Fruit fly (Drosophila melanogaster) whole organism, prepupa: ENCODE measurements around the gene CenB1A.

Source experiments
- Blimp-1 ChIP-seq: fragments of 200-800 bp; sonication (Bioruptor generic); optimal IDR thresholded peaks from 3 replicates; lab custom pipeline; 2017; ENCODE audit warnings: missing biosample characterization, missing genetic modification characterization, mild to moderate bottlenecking, moderate library complexity, missing genetic modification reagents
- CG11294 ChIP-seq: fragments of 200-800 bp; sonication (Bioruptor generic); IDR thresholded peaks from 2 replicates; pipeline ENCODE4 v1.3.6; 2022; ENCODE audit warnings: missing biosample characterization, missing genetic modification characterization
- CG11762 ChIP-seq: fragments of 200-800 bp; sonication (Bioruptor generic); optimal IDR thresholded peaks from 3 replicates; lab custom pipeline; 2016; ENCODE audit warnings: missing biosample characterization, missing genetic modification characterization; ENCODE audit not compliant: insufficient read depth
- CG11902 ChIP-seq: fragments of 200-800 bp; sonication (Bioruptor generic); optimal IDR thresholded peaks from 3 replicates; lab custom pipeline; 2016; ENCODE audit warnings: missing biosample characterization, missing genetic modification characterization
- CG1621 ChIP-seq: fragments of 200-800 bp; sonication (Bioruptor generic); optimal IDR thresholded peaks from 3 replicates; lab custom pipeline; 2018; ENCODE audit warnings: missing biosample characterization, mild to moderate bottlenecking, missing genetic modification characterization
- CG3032 ChIP-seq: fragments of 200-800 bp; optimal IDR thresholded peaks from 2 replicates; lab custom pipeline; 2019; ENCODE audit warnings: missing biosample characterization, mild to moderate bottlenecking, missing genetic modification characterization, moderate library complexity
- CG31627 ChIP-seq: fragments of 200-800 bp; sonication (Bioruptor generic); optimal IDR thresholded peaks from 3 replicates; lab custom pipeline; 2016; ENCODE audit warnings: missing biosample characterization, missing genetic modification characterization
- CG32006 ChIP-seq: fragments of 200-800 bp; sonication (Bioruptor generic); optimal IDR thresholded peaks from 3 replicates; lab custom pipeline; 2017; ENCODE audit warnings: missing biosample characterization, mild to moderate bottlenecking, missing genetic modification characterization
- CG34406 ChIP-seq: fragments of 200-800 bp; sonication (Bioruptor generic); optimal IDR thresholded peaks from 3 replicates; lab custom pipeline; 2016; ENCODE audit warnings: missing biosample characterization, missing genetic modification characterization
- CG3919 ChIP-seq: fragments of 200-800 bp; sonication (Bioruptor generic); optimal IDR thresholded peaks from 3 replicates; lab custom pipeline; 2016; ENCODE audit warnings: missing biosample characterization, missing genetic modification characterization
- CG4318 ChIP-seq: fragments of 200-800 bp; sonication (Bioruptor generic); optimal IDR thresholded peaks from 3 replicates; lab custom pipeline; 2017; ENCODE audit warnings: missing biosample characterization, mild to moderate bottlenecking, missing genetic modification characterization
- CG6276 ChIP-seq: fragments of 200-800 bp; sonication (Bioruptor generic); optimal IDR thresholded peaks from 2 replicates; lab custom pipeline; 2017; ENCODE audit warnings: missing biosample characterization, mild to moderate bottlenecking, missing genetic modification characterization
- CG6808 ChIP-seq: fragments of 200-800 bp; sonication (Bioruptor generic); optimal IDR thresholded peaks from 3 replicates; lab custom pipeline; 2017; ENCODE audit warnings: missing biosample characterization, missing genetic modification characterization, mild to moderate bottlenecking, moderate library complexity, missing genetic modification reagents
- CG6854 ChIP-seq: fragments of 200-800 bp; sonication (Bioruptor generic); optimal IDR thresholded peaks from 2 replicates; lab custom pipeline; 2017; ENCODE audit warnings: missing biosample characterization, mild to moderate bottlenecking, missing genetic modification characterization
- CG7368 ChIP-seq: fragments of 200-800 bp; sonication (Bioruptor generic); optimal IDR thresholded peaks from 3 replicates; lab custom pipeline; 2016; ENCODE audit warnings: missing biosample characterization, missing genetic modification characterization
- CG8632 ChIP-seq: fragments of 200-800 bp; sonication (Bioruptor generic); optimal IDR thresholded peaks from 3 replicates; lab custom pipeline; 2016; ENCODE audit warnings: missing biosample characterization, missing genetic modification characterization
- Eip75B ChIP-seq: fragments of 200-800 bp; sonication (Bioruptor generic); optimal IDR thresholded peaks from 3 replicates; lab custom pipeline; 2016; ENCODE audit warnings: missing biosample characterization, missing genetic modification characterization
- Eip78C ChIP-seq: fragments of 200-800 bp; sonication (Bioruptor generic); peaks from one replicate; lab custom pipeline; 2016; ENCODE audit warnings: missing biosample characterization, missing genetic modification characterization
- Eip93F ChIP-seq: fragments of 200-800 bp; sonication (Bioruptor generic); optimal IDR thresholded peaks from 2 replicates; lab custom pipeline; 2016; ENCODE audit warnings: missing biosample characterization, mild to moderate bottlenecking, missing genetic modification characterization
- Ets21C ChIP-seq: fragments of 200-800 bp; sonication (Bioruptor generic); optimal IDR thresholded peaks from 3 replicates; lab custom pipeline; 2016; ENCODE audit warnings: missing biosample characterization, missing genetic modification characterization
- Hr38 ChIP-seq: sonication (Bioruptor generic); optimal IDR thresholded peaks from 2 replicates; lab custom pipeline; 2016; ENCODE audit warnings: missing biosample characterization, missing genetic modification characterization
- Hr39 ChIP-seq: fragments of 200-800 bp; sonication (Bioruptor generic); optimal IDR thresholded peaks from 2 replicates; lab custom pipeline; 2016; ENCODE audit warnings: missing biosample characterization, missing genetic modification characterization
- Hr4 ChIP-seq: fragments of 200-800 bp; sonication (Bioruptor generic); optimal IDR thresholded peaks from 3 replicates; lab custom pipeline; 2016; ENCODE audit warnings: missing biosample characterization, missing genetic modification characterization
- Met ChIP-seq: fragments of 200-800 bp; sonication (Bioruptor generic); optimal IDR thresholded peaks from 3 replicates; lab custom pipeline; 2016; ENCODE audit warnings: missing biosample characterization, missing genetic modification characterization
- Sox102F ChIP-seq: fragments of 200-800 bp; sonication (Bioruptor generic); optimal IDR thresholded peaks from 2 replicates; lab custom pipeline; 2016; ENCODE audit warnings: missing biosample characterization, mild to moderate bottlenecking, missing genetic modification characterization
- Sox14 ChIP-seq: fragments of 200-800 bp; sonication (Bioruptor generic); optimal IDR thresholded peaks from 3 replicates; lab custom pipeline; 2016; ENCODE audit warnings: missing biosample characterization, missing genetic modification characterization
- Sox15 ChIP-seq: fragments of 200-800 bp; sonication (Bioruptor generic); optimal IDR thresholded peaks from 3 replicates; lab custom pipeline; 2016; ENCODE audit warnings: missing biosample characterization, missing genetic modification characterization
- achi ChIP-seq: fragments of 200-800 bp; sonication (Bioruptor generic); optimal IDR thresholded peaks from 3 replicates; lab custom pipeline; 2016; ENCODE audit warnings: missing biosample characterization, missing genetic modification characterization
- acj6 ChIP-seq: fragments of 200-800 bp; sonication (Bioruptor generic); optimal IDR thresholded peaks from 3 replicates; lab custom pipeline; 2016; ENCODE audit warnings: missing biosample characterization, missing genetic modification characterization
- dac ChIP-seq: fragments of 200-800 bp; sonication (Bioruptor generic); optimal IDR thresholded peaks from 2 replicates; lab custom pipeline; 2017; ENCODE audit warnings: missing biosample characterization, mild to moderate bottlenecking, missing genetic modification characterization
- dsx ChIP-seq: fragments of 200-800 bp; optimal IDR thresholded peaks from 3 replicates; lab custom pipeline; 2019; ENCODE audit warnings: missing biosample characterization, mild to moderate bottlenecking, missing genetic modification characterization, moderate library complexity; ENCODE audit not compliant: poor library complexity, severe bottlenecking
- eg ChIP-seq: fragments of 200-800 bp; sonication (Bioruptor generic); IDR thresholded peaks from 3 replicates; pipeline ENCODE4 v1.3.6; 2022; ENCODE audit warnings: missing biosample characterization, missing genetic modification characterization
- esn ChIP-seq: fragments of 200-800 bp; sonication (Bioruptor generic); optimal IDR thresholded peaks from 2 replicates; lab custom pipeline; 2016; ENCODE audit warnings: missing biosample characterization, mild to moderate bottlenecking, missing genetic modification characterization, moderate library complexity
- fd59A ChIP-seq: fragments of 200-800 bp; sonication (Bioruptor generic); optimal IDR thresholded peaks from 2 replicates; lab custom pipeline; 2017; ENCODE audit warnings: missing biosample characterization, mild to moderate bottlenecking, missing genetic modification characterization, missing genetic modification reagents
- fd85E ChIP-seq: fragments of 200-800 bp; sonication (Bioruptor generic); optimal IDR thresholded peaks from 3 replicates; lab custom pipeline; 2016; ENCODE audit warnings: missing biosample characterization, missing genetic modification characterization
- pdm3 ChIP-seq: fragments of 200-800 bp; sonication (Bioruptor generic); optimal IDR thresholded peaks from 3 replicates; lab custom pipeline; 2016; ENCODE audit warnings: missing biosample characterization, missing genetic modification characterization
- spab ChIP-seq: fragments of 200-800 bp; sonication (Bioruptor generic); optimal IDR thresholded peaks from 2 replicates; lab custom pipeline; 2017; ENCODE audit warnings: missing biosample characterization, mild to moderate bottlenecking, missing genetic modification characterization, missing genetic modification reagents
- ss ChIP-seq, 2 experiments: fragments of 200-800 bp; sonication (Bioruptor generic); optimal IDR thresholded peaks; 2 replicates in 1 of 2; 3 replicates in 1 of 2; lab custom pipeline; 2017 to 2018; ENCODE audit warnings: mild to moderate bottlenecking in 2 of 2, missing biosample characterization in 2 of 2, missing genetic modification characterization in 2 of 2, moderate library complexity in 1 of 2
- topi ChIP-seq: fragments of 200-800 bp; sonication (Bioruptor generic); optimal IDR thresholded peaks from 3 replicates; lab custom pipeline; 2016; ENCODE audit warnings: missing biosample characterization, missing genetic modification characterization
- vri ChIP-seq: fragments of 200-800 bp; sonication (Bioruptor generic); optimal IDR thresholded peaks from 3 replicates; lab custom pipeline; 2016; ENCODE audit warnings: missing biosample characterization, mild to moderate bottlenecking, missing genetic modification characterization

The CenB1A gene

DNA sequence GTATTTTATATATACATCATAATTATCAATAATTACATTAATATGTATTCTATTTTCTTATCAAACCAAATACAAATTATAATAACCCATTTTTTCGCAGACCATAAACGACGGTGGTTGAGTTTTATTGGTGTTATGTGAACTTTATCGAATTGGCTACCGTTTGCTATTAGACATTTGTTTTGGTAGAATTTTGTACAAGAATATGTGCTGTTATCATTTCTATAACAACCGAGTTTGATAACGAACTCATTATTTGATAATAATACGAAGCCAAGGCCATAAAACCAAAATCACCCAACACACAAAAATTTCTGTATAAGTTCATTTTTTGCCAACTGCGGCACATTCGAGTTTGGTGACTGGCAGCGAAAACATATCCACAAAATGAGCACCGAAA is 22.9 kb upstream of the CenB1A start, which contains the start of gene CG17109:
CG17109 (plus strand) TSS at position 345 of the 400 bp plus-strand sequence.
- TF ChIP-seq vri (GFP tag; lab: Kevin White, UChicago) (peak; percentile 73), CG34406 (GFP tag; lab: Kevin White, UChicago) (no peak)

DNA sequence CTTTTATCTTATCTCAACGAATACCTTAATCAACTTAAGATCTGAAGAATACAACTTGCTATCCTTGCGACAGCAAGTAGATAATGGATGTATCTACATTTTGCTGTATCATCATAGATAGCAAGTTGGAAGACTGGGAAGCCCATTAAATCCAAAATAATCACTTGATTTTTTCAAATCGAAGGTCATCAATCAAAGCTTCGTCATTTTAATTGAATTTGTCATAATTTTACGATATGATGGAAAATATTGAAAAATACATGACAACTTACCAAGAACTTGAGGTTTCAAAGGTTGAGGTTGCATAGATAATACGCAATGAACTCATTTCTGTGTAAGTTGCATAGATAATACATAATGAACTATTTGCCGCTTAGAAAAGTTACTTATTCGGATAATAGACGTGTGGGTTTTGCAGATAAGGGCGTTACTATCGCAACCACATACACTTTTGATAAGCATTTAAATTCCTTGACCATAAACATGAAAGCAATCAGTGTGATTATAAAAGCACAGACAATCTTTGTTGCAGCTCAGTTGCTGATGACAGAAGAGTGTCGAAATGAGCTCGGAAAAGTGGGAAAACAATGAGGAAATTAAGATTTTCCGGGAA is 20.9 kb upstream of the CenB1A start, which contains the start of gene CG6733:
CG6733 (plus strand) TSS at position 532 of the 613 bp plus-strand sequence.
- TF ChIP-seq eg (no peak), Sox15 (GFP tag; lab: Kevin White, UChicago) (no peak), Hr4 (GFP tag; lab: Kevin White, UChicago) (no peak), CG11762 (GFP tag; lab: Kevin White, UChicago) (no peak), CG6808 (GFP tag; lab: Kevin White, UChicago) (no peak), CG8632 (GFP tag; lab: Kevin White, UChicago) (no peak), achi (GFP tag; lab: Kevin White, UChicago) (no peak), topi (GFP tag; lab: Kevin White, UChicago) (no peak), Met (no peak), CG3032 (no peak), fd59A (GFP tag; lab: Kevin White, UChicago) (no peak), CG11294 (GFP tag; lab: Robert Waterston, UW) (no peak)

DNA sequence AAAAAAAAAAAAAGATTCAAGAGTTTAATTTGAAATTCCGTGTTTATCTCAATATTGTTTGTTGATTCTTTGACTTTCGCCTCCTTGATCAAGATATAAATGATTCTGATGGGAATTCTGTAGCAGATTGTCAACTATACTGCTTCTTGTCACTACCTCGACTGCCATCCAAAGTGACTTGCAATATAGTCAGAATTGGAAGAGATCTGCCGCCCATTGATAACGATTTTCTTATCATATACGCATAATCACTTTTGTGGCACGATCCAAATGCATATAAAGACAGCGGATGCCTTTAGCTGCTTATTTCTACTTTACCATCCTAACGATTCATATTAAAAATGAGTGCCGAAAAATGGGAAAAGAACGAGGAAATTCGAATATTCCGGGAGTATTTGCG is 19.0 kb upstream of the CenB1A start, which contains the start of gene CG6738:
CG6738 (plus strand) TSS at position 301 of the 400 bp plus-strand sequence.
- no peak for TF ChIP-seq ss (GFP tag; optimal IDR thresholded peaks at IDR 0.05; lab: Kevin White, UChicago)
- no peak for TF ChIP-seq CG6808 (GFP tag; lab: Kevin White, UChicago)
- no peak for TF ChIP-seq achi (GFP tag; lab: Kevin White, UChicago)
- no peak for TF ChIP-seq spab (GFP tag; lab: Kevin White, UChicago)
- no peak for TF ChIP-seq Sox14
- no peak for TF ChIP-seq fd85E (GFP tag; lab: Kevin White, UChicago)
- TF ChIP-seq CG3919 (GFP tag; lab: Kevin White, UChicago): no peak
- TF ChIP-seq Eip93F (GFP tag; lab: Kevin White, UChicago): no peak
- no peak for TF ChIP-seq CG8632 (GFP tag; lab: Kevin White, UChicago)
- TF ChIP-seq Sox15 (GFP tag; lab: Kevin White, UChicago): no peak
- TF ChIP-seq Hr39 (GFP tag; lab: Kevin White, UChicago): no peak
- TF ChIP-seq Ets21C (GFP tag; lab: Kevin White, UChicago): no peak
- no peak for TF ChIP-seq Hr38 (GFP tag; lab: Kevin White, UChicago)
- TF ChIP-seq CG6276 (GFP tag; lab: Kevin White, UChicago): no peak

DNA sequence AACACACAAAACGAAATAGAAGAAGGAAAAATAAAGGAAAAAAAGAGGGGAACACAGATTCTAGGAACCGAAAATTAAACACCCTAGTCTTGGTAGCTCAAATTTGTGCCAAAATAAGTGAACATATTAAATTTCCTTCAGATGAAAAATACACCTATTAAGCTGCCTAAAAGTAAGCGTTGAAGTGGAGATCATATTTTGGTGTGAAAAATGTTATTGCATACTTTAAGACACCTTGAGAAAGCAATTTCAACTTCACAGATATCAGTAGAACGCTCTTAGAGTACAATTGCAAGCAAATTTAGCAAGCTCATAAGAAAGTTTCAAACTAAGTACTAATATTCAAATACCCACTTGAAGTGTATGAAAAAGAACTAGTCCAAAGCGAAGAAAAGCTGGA is 7.5 kb upstream of the CenB1A start:
- TF ChIP-seq CG4318 (GFP tag; lab: Kevin White, UChicago): no peak
- peak; percentile 19 for TF ChIP-seq CG32006 (GFP tag; lab: Kevin White, UChicago)
- TF ChIP-seq Sox102F: no peak
- no peak for TF ChIP-seq dac (GFP tag; lab: Kevin White, UChicago)

DNA sequence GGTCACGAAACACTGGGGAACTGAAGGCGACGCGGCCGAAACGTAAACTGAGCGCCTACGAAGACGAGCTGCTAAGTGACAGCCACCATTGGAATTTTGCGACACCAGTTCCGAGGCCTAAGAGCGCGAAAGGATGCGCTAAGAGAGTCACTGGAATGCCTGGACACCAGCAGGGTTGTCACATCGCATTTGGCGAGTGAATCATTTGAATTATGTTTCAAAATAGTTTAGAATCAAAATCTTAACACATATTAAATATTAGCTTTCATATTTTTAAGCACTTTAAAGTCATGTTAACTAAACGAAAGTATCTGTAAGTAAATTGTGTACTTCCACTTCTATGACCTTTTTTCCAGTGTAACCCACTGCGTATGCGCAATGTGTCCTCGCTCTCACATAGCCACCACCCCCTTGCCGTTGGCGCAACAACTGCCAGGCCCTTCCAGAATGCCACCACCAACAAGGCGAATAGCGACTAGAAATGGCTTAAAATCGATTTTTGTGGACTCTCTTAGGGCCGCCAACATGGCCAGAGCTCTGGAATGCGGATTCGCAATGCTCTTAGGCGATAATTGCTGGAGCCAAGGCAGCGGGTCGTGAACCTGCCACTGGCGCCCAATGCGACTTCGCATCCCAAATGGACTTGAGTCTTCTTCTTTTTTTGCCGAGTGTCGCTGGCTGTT is 5.4 kb upstream of the CenB1A start, which contains the start of gene Cow:
Cow (minus strand) TSS at position 51 of the 683 bp plus-strand sequence.
- TF ChIP-seq esn (GFP tag; lab: Kevin White, UChicago): no peak
- TF ChIP-seq pdm3 (GFP tag; lab: Kevin White, UChicago): peak; percentile 45
- TF ChIP-seq Blimp-1 (GFP tag; lab: Kevin White, UChicago): no peak
- TF ChIP-seq CG6276 (GFP tag; lab: Kevin White, UChicago): peak; percentile 13
- peak; percentile 46 for TF ChIP-seq Eip75B (GFP tag; lab: Kevin White, UChicago)
- TF ChIP-seq CG11902 (GFP tag; lab: Kevin White, UChicago): no peak
- no peak for TF ChIP-seq Hr38 (GFP tag; lab: Kevin White, UChicago)
- no peak for TF ChIP-seq Ets21C (GFP tag; lab: Kevin White, UChicago)
- TF ChIP-seq vri (GFP tag; lab: Kevin White, UChicago): no peak
- peak; percentile 35 for TF ChIP-seq CG3919 (GFP tag; lab: Kevin White, UChicago)
- peak; percentile 2 for TF ChIP-seq CG11762 (GFP tag; lab: Kevin White, UChicago)
- TF ChIP-seq acj6 (GFP tag; lab: Kevin White, UChicago): peak; percentile 33
- TF ChIP-seq dsx: peak; percentile 33
- peak; percentile 43 for TF ChIP-seq achi (GFP tag; lab: Kevin White, UChicago)
- peak; percentile 17 for TF ChIP-seq CG1621 (tag; lab: Kevin White, UChicago)
- TF ChIP-seq Eip78C (GFP tag; lab: Kevin White, UChicago): peak; percentile 81
- TF ChIP-seq CG7368: no peak
- TF ChIP-seq Sox102F: peak; percentile 30
- TF ChIP-seq CG6854 (GFP tag; lab: Kevin White, UChicago): no peak
- TF ChIP-seq CG31627 (GFP tag; lab: Kevin White, UChicago): peak; percentile 34
- no peak for TF ChIP-seq fd59A (GFP tag; lab: Kevin White, UChicago)
